Fruit fly (Drosophila melanogaster) whole organism, embryonic: ENCODE results near the gene ZnT86D.
A peak's percentile ranks its signal among the peaks of the same experiment; 100 is the strongest.

ENCODE experiments used
- ATbp ChIP-seq: fragments of 200-800 bp; sonication (Bioruptor generic); optimal IDR thresholded peaks from 2 replicates; lab custom pipeline; 2017; ENCODE audit warnings: missing biosample characterization, mild to moderate bottlenecking, missing genetic modification characterization, missing genetic modification reagents
- Aef1 ChIP-seq: fragments of 200-800 bp; sonication (Bioruptor generic); IDR thresholded peaks from 3 replicates; pipeline ENCODE4 v1.3.6; 2022; ENCODE audit warnings: missing biosample characterization, missing genetic modification characterization
- B-H1 ChIP-seq: fragments of 200-800 bp; sonication (Bioruptor generic); IDR thresholded peaks from 3 replicates; pipeline ENCODE4 v1.3.6; 2022; ENCODE audit warnings: missing biosample characterization, missing genetic modification characterization
- CG10147 ChIP-seq: fragments of 200-800 bp; sonication (Bioruptor generic); optimal IDR thresholded peaks from 2 replicates; lab custom pipeline; 2019; ENCODE audit warnings: missing biosample characterization, mild to moderate bottlenecking, missing genetic modification characterization, moderate library complexity
- CG1233 ChIP-seq: fragments of 200-800 bp; sonication (Bioruptor generic); optimal IDR thresholded peaks from 4 replicates; lab custom pipeline; 2018; ENCODE audit warnings: missing biosample characterization, mild to moderate bottlenecking, missing genetic modification characterization
- CG13287 ChIP-seq: fragments of 200-800 bp; sonication (Bioruptor generic); IDR thresholded peaks from 2 replicates; pipeline ENCODE4 v1.3.6; 2022; ENCODE audit warnings: missing biosample characterization, missing genetic modification characterization; ENCODE audit not compliant: partially characterized antibody
- CG1602 ChIP-seq: fragments of 200-800 bp; sonication (Bioruptor generic); optimal IDR thresholded peaks from 3 replicates; lab custom pipeline; 2016; ENCODE audit warnings: missing biosample characterization, missing genetic modification characterization
- CG1603 ChIP-seq: fragments of 200-800 bp; sonication (Bioruptor generic); optimal IDR thresholded peaks from 2 replicates; lab custom pipeline; 2019; ENCODE audit warnings: missing biosample characterization, mild to moderate bottlenecking, missing genetic modification characterization, moderate library complexity
- CG16863 ChIP-seq: fragments of 200-800 bp; sonication (Bioruptor generic); optimal IDR thresholded peaks from 3 replicates; lab custom pipeline; 2016; ENCODE audit warnings: missing biosample characterization, missing genetic modification characterization
- CG18262 ChIP-seq: fragments of 200-800 bp; optimal IDR thresholded peaks from 3 replicates; lab custom pipeline; 2019; ENCODE audit warnings: missing biosample characterization, mild to moderate bottlenecking, missing genetic modification characterization, moderate library complexity
- CG34224 ChIP-seq: fragments of 200-800 bp; sonication (Bioruptor generic); IDR thresholded peaks from 3 replicates; pipeline ENCODE4 v1.3.6; 2022; ENCODE audit warnings: missing biosample characterization, missing genetic modification characterization; ENCODE audit not compliant: partially characterized antibody
- CG4707 ChIP-seq: fragments of 200-800 bp; sonication (Bioruptor generic); optimal IDR thresholded peaks from 2 replicates; lab custom pipeline; 2018; ENCODE audit warnings: missing biosample characterization, mild to moderate bottlenecking, missing genetic modification characterization, moderate library complexity
- CG6765 ChIP-seq: fragments of 200-800 bp; sonication (Bioruptor generic); optimal IDR thresholded peaks from 3 replicates; lab custom pipeline; 2017; ENCODE audit warnings: missing biosample characterization, mild to moderate bottlenecking, missing genetic modification characterization
- CG6791 ChIP-seq: fragments of 200-800 bp; sonication (Bioruptor generic); IDR thresholded peaks from 3 replicates; pipeline ENCODE4 v1.3.6; 2022; ENCODE audit warnings: missing biosample characterization, missing genetic modification characterization; ENCODE audit not compliant: partially characterized antibody
- CG6854 ChIP-seq: fragments of 200-800 bp; sonication (Bioruptor generic); optimal IDR thresholded peaks from 3 replicates; lab custom pipeline; 2017; ENCODE audit warnings: missing biosample characterization, mild to moderate bottlenecking, missing genetic modification characterization
- CG7928 ChIP-seq: fragments of 200-800 bp; sonication (Bioruptor generic); optimal IDR thresholded peaks from 2 replicates; lab custom pipeline; 2017; ENCODE audit warnings: missing biosample characterization, mild to moderate bottlenecking, missing genetic modification characterization
- CG8359 ChIP-seq: fragments of 200-800 bp; sonication (Bioruptor generic); optimal IDR thresholded peaks from 2 replicates; lab custom pipeline; 2017; ENCODE audit warnings: missing biosample characterization, mild to moderate bottlenecking, missing genetic modification characterization, borderline replicate concordance
- CG8388 ChIP-seq: fragments of 200-800 bp; sonication (Bioruptor generic); optimal IDR thresholded peaks from 2 replicates; lab custom pipeline; 2019; ENCODE audit warnings: missing biosample characterization, mild to moderate bottlenecking, missing genetic modification characterization, moderate library complexity
- H15 ChIP-seq: fragments of 200-800 bp; sonication (Bioruptor generic); IDR thresholded peaks from 3 replicates; pipeline ENCODE4 v1.3.6; 2022; ENCODE audit warnings: missing biosample characterization, missing genetic modification characterization
- HLHmδ ChIP-seq: fragments of 200-800 bp; sonication (Bioruptor generic); optimal IDR thresholded peaks from 2 replicates; lab custom pipeline; 2018; ENCODE audit warnings: missing biosample characterization, mild to moderate bottlenecking, missing genetic modification characterization, moderate library complexity
- Lpt ChIP-seq: fragments of >200 bp; optimal IDR thresholded peaks from 2 replicates; lab custom pipeline; 2018; ENCODE audit warnings: missing biosample characterization, missing genetic modification characterization
- Mes4 ChIP-seq: fragments of 200-800 bp; sonication (Bioruptor generic); optimal IDR thresholded peaks from 2 replicates; lab custom pipeline; 2016; ENCODE audit warnings: missing biosample characterization, missing genetic modification characterization
- Myb ChIP-seq: fragments of 200-800 bp; sonication (Bioruptor generic); optimal IDR thresholded peaks from 2 replicates; lab custom pipeline; 2016; ENCODE audit warnings: missing biosample characterization, missing genetic modification characterization
- Neu2 ChIP-seq: fragments of 200-800 bp; sonication (Bioruptor generic); optimal IDR thresholded peaks from 3 replicates; lab custom pipeline; 2016; ENCODE audit warnings: missing biosample characterization, missing genetic modification characterization, borderline replicate concordance
- Nf-YC ChIP-seq: fragments of 200-800 bp; optimal IDR thresholded peaks from 3 replicates; lab custom pipeline; 2019; ENCODE audit warnings: missing biosample characterization, mild to moderate bottlenecking, missing genetic modification characterization, moderate library complexity
- Oaz ChIP-seq: fragments of 200-800 bp; sonication (Bioruptor generic); IDR thresholded peaks from 2 replicates; pipeline ENCODE4 v1.3.6; 2022; ENCODE audit warnings: missing biosample characterization, missing genetic modification characterization
- Opbp ChIP-seq: fragments of 200-800 bp; sonication (Bioruptor generic); IDR thresholded peaks from 3 replicates; pipeline ENCODE4 v1.3.6; 2022; ENCODE audit warnings: missing biosample characterization, missing genetic modification characterization; ENCODE audit not compliant: partially characterized antibody
- Ravus ChIP-seq: fragments of 200-800 bp; sonication (Bioruptor generic); IDR thresholded peaks from 2 replicates; pipeline ENCODE4 v1.3.6; 2022; ENCODE audit warnings: missing biosample characterization, missing genetic modification characterization
- Trl ChIP-seq, 3 experiments: fragments of >200 bp in 2 of 3; fragments of 200-800 bp in 1 of 3; sonication (Bioruptor generic) in 1 of 3; optimal IDR thresholded peaks; 2 replicates in 1 of 3; 3 replicates in 2 of 3; lab custom pipeline; 2016 to 2017; ENCODE audit warnings: missing biosample characterization in 1 of 3, missing genetic modification characterization in 1 of 3
- ac ChIP-seq: fragments of 200-800 bp; sonication (Bioruptor generic); optimal IDR thresholded peaks from 3 replicates; lab custom pipeline; 2017; ENCODE audit warnings: missing biosample characterization, mild to moderate bottlenecking, missing genetic modification characterization
- al ChIP-seq: fragments of 200-800 bp; sonication (Bioruptor generic); IDR thresholded peaks from 2 replicates; pipeline ENCODE4 v1.3.6; 2022; ENCODE audit warnings: missing biosample characterization, missing genetic modification characterization
- ara ChIP-seq: fragments of 200-800 bp; sonication (Bioruptor generic); IDR thresholded peaks from 2 replicates; pipeline ENCODE4 v1.3.6; 2022; ENCODE audit warnings: missing biosample characterization, missing genetic modification characterization
- ash1 ChIP-seq: fragments of 200-800 bp; sonication (Bioruptor generic); optimal IDR thresholded peaks from 2 replicates; lab custom pipeline; 2018; ENCODE audit warnings: missing biosample characterization, mild to moderate bottlenecking, missing genetic modification characterization
- bowl ChIP-seq: fragments of 200-800 bp; sonication (Bioruptor generic); IDR thresholded peaks from 2 replicates; pipeline ENCODE4 v1.3.6; 2022; ENCODE audit warnings: missing biosample characterization, missing genetic modification characterization
- cas ChIP-seq: fragments of 200-800 bp; sonication (Bioruptor generic); IDR thresholded peaks from 2 replicates; pipeline ENCODE4 v1.3.6; 2022; ENCODE audit warnings: missing biosample characterization, missing genetic modification characterization
- caup ChIP-seq: fragments of 200-800 bp; sonication (Bioruptor generic); optimal IDR thresholded peaks from 3 replicates; lab custom pipeline; 2017; ENCODE audit warnings: missing biosample characterization, mild to moderate bottlenecking, missing genetic modification characterization, moderate library complexity; ENCODE audit not compliant: severe bottlenecking
- corto ChIP-seq: fragments of 200-800 bp; sonication (Bioruptor generic); optimal IDR thresholded peaks from 2 replicates; lab custom pipeline; 2016; ENCODE audit warnings: missing biosample characterization, mild to moderate bottlenecking, missing genetic modification characterization, moderate library complexity
- crc ChIP-seq: fragments of 200-800 bp; sonication (Bioruptor generic); optimal IDR thresholded peaks from 2 replicates; lab custom pipeline; 2016; ENCODE audit warnings: missing biosample characterization, missing genetic modification characterization
- ems ChIP-seq: fragments of 200-800 bp; sonication (Bioruptor generic); optimal IDR thresholded peaks from 3 replicates; lab custom pipeline; 2016; ENCODE audit warnings: missing biosample characterization, missing genetic modification characterization
- fd96Cb ChIP-seq: fragments of 200-800 bp; sonication (Bioruptor generic); optimal IDR thresholded peaks from 2 replicates; lab custom pipeline; 2018; ENCODE audit warnings: missing biosample characterization, mild to moderate bottlenecking, missing genetic modification characterization, moderate library complexity
- inv ChIP-seq: fragments of 200-800 bp; sonication (Bioruptor generic); IDR thresholded peaks from 2 replicates; pipeline ENCODE4 v1.3.6; 2022; ENCODE audit warnings: missing biosample characterization, missing genetic modification characterization; ENCODE audit not compliant: partially characterized antibody
- ken ChIP-seq: fragments of 200-800 bp; sonication (Bioruptor generic); IDR thresholded peaks from 3 replicates; pipeline ENCODE4 v1.3.6; 2022; ENCODE audit warnings: missing biosample characterization, missing genetic modification characterization
- prd ChIP-seq, 3 experiments: fragments of >200 bp in 2 of 3; fragments of 200-800 bp in 1 of 3; sonication (Bioruptor generic) in 1 of 3; optimal IDR thresholded peaks in 2 of 3; IDR thresholded peaks in 1 of 3; 2 replicates in 2 of 3; 3 replicates in 1 of 3; pipeline versions ENCODE4 v1.3.6 to Lab custom; 2017 to 2022; ENCODE audit warnings: missing biosample characterization in 1 of 3, missing genetic modification characterization in 1 of 3
- slp2 ChIP-seq: fragments of 200-800 bp; sonication (Bioruptor generic); optimal IDR thresholded peaks from 2 replicates; lab custom pipeline; 2016; ENCODE audit warnings: missing biosample characterization, missing genetic modification characterization
- sqz ChIP-seq: fragments of 200-800 bp; sonication (Bioruptor generic); optimal IDR thresholded peaks from 3 replicates; lab custom pipeline; 2018; ENCODE audit warnings: missing biosample characterization, mild to moderate bottlenecking, missing genetic modification characterization
- tio ChIP-seq: fragments of 200-800 bp; sonication (Bioruptor generic); optimal IDR thresholded peaks from 2 replicates; lab custom pipeline; 2017; ENCODE audit warnings: missing biosample characterization, missing genetic modification characterization, inconsistent platforms
- tna ChIP-seq: fragments of 200-800 bp; sonication (Bioruptor generic); IDR thresholded peaks from 2 replicates; pipeline ENCODE4 v1.3.6; 2022; ENCODE audit warnings: missing biosample characterization, missing genetic modification characterization; ENCODE audit not compliant: partially characterized antibody

Gene ZnT86D

DNA sequence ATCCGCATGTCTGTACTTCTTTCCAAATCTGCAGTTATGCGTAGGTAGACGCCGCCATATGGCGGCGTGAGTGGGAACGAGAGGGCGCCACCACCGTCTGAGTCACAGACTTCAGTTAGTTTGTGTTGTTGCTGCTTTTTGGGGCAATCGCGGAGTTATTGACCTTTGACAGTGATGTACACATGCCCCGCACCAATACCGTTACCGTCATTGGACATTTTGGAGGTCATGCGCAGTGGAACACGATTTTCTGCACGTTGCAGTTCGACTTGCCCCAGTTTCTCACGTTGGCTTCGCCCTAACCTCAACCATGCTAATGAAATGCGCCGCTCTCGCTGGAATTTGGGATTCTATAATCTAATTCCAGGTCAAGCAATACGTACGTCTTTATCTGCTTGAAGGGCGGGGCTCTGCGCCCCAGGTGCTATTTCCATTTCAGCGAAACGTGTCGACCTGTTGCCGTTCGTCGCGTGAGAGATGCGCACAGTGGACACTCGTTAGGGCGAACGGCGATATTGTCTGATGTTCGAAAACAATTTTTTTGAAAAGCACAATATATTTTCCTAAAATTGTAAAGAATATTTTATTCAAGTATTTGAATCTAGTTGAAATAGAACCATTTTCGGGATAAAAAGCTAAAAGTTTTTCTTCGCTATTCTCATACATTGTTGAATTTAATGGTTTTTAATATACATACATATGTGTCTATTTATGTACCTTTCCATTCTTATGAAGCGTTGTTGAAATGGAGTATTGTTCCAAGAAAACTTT, 2.9 kb downstream of the ZnT86D start (continued):
- TF ChIP-seq CG34224 (GFP tag; lab: Robert Waterston, UW): no peak
- peak; percentile 68 for TF ChIP-seq CG16863 (GFP tag; lab: Kevin White, UChicago)
- TF ChIP-seq Ravus: peak; percentile 33
- no peak for TF ChIP-seq ac (GFP tag; lab: Kevin White, UChicago)
- peak; percentile 54 for TF ChIP-seq Mes4 (GFP tag; lab: Kevin White, UChicago)
- peak; percentile 32; the same call in 1 of the 2 replicates for TF ChIP-seq inv (GFP tag; lab: Robert Waterston, UW)
- peak; percentile 36 for TF ChIP-seq ATbp
- no peak for TF ChIP-seq Trl (optimal IDR thresholded peaks at IDR 0.05; lab: Kevin White, UChicago)
- peak; percentile 63 for TF ChIP-seq Trl (GFP tag; optimal IDR thresholded peaks at IDR 0.05; lab: Kevin White, UChicago)
- TF ChIP-seq ara (GFP tag; lab: Robert Waterston, UW): peak; percentile 67
- peak; percentile 66; the same call in 2 of the 3 replicates for TF ChIP-seq Aef1 (GFP tag; lab: Robert Waterston, UW)
- TF ChIP-seq B-H1 (GFP tag; lab: Robert Waterston, UW): peak; percentile 65; the same call in 2 of the 3 replicates
- peak; percentile 59 for TF ChIP-seq fd96Cb
- 0 out of 3 replicates have a peak, but pooled peaks have one; percentile 41 for TF ChIP-seq CG6791
- TF ChIP-seq slp2 (GFP tag; lab: Kevin White, UChicago): peak; percentile 25
- TF ChIP-seq ken (GFP tag; lab: Robert Waterston, UW): peak; percentile 78
- TF ChIP-seq CG18262 (tag; lab: Kevin White, UChicago): peak; percentile 61
- no peak for TF ChIP-seq HLHmδ
- TF ChIP-seq CG1603 (tag; lab: Kevin White, UChicago): peak; percentile 63
- TF ChIP-seq CG6765 (GFP tag; lab: Kevin White, UChicago): peak; percentile 52
- peak; percentile 76 for TF ChIP-seq al (GFP tag; lab: Robert Waterston, UW)
- peak; percentile 53 for TF ChIP-seq CG10147 (GFP tag; lab: Kevin White, UChicago)
- TF ChIP-seq CG1602 (GFP tag; lab: Kevin White, UChicago): peak; percentile 23
- no peak for TF ChIP-seq tio (GFP tag; lab: Kevin White, UChicago)
- TF ChIP-seq CG7928 (GFP tag; lab: Kevin White, UChicago): no peak
- peak; percentile 43 for TF ChIP-seq CG8388 (GFP tag; lab: Kevin White, UChicago)
- TF ChIP-seq CG6854 (GFP tag; lab: Kevin White, UChicago): peak; percentile 9
- no peak for TF ChIP-seq Neu2
- TF ChIP-seq crc (GFP tag; lab: Kevin White, UChicago): peak; percentile 41
- TF ChIP-seq CG1233: peak; percentile 56
- TF ChIP-seq prd (optimal IDR thresholded peaks at IDR 0.05; lab: Kevin White, UChicago): no peak
- TF ChIP-seq prd (GFP tag; IDR thresholded peaks at IDR 0.05; lab: Robert Waterston, UW): peak; percentile 87
- peak; percentile 58 for TF ChIP-seq Myb (GFP tag; lab: Kevin White, UChicago)
- peak; percentile 65; the same call in 2 of the 3 replicates for TF ChIP-seq H15 (GFP tag; lab: Robert Waterston, UW)
- peak; percentile 44; the same call in 1 of the 2 replicates for TF ChIP-seq cas (GFP tag; lab: Robert Waterston, UW)
- no peak for TF ChIP-seq tna (GFP tag; lab: Robert Waterston, UW)
- peak; percentile 10 for TF ChIP-seq sqz (GFP tag; lab: Kevin White, UChicago)
- TF ChIP-seq Lpt (GFP tag; lab: Kevin White, UChicago): no peak
- no peak for TF ChIP-seq CG8359 (GFP tag; lab: Kevin White, UChicago)
- no peak for TF ChIP-seq Opbp
- TF ChIP-seq ash1 (GFP tag; lab: Kevin White, UChicago): no peak
- peak; percentile 45 for TF ChIP-seq Oaz (GFP tag; lab: Robert Waterston, UW)
- no peak for TF ChIP-seq corto (GFP tag; lab: Kevin White, UChicago)
- TF ChIP-seq caup (GFP tag; lab: Kevin White, UChicago): peak; percentile 56
- TF ChIP-seq CG4707 (GFP tag; lab: Kevin White, UChicago): no peak
- TF ChIP-seq ems (GFP tag; lab: Kevin White, UChicago): peak; percentile 67
- TF ChIP-seq Nf-YC (tag; lab: Kevin White, UChicago): peak; percentile 71
- TF ChIP-seq bowl (GFP tag; lab: Robert Waterston, UW): peak; percentile 63
- TF ChIP-seq CG13287: no peak; the same call in 1 of the 2 replicates
